Fruit fly (Drosophila melanogaster) whole organism, embryonic: ENCODE measurements around the gene mbm.

Experiments used
- ATbp ChIP-seq: fragments of 200-800 bp; sonication (Bioruptor generic); optimal IDR thresholded peaks from 2 replicates; lab custom pipeline; 2017; ENCODE audit warnings: missing biosample characterization, mild to moderate bottlenecking, missing genetic modification characterization, missing genetic modification reagents
- Antp ChIP-seq: fragments of 200-800 bp; sonication (Bioruptor generic); optimal IDR thresholded peaks from 3 replicates; lab custom pipeline; 2016; ENCODE audit warnings: missing biosample characterization, missing genetic modification characterization
- Awh ChIP-seq: fragments of 200-800 bp; sonication (Bioruptor generic); IDR thresholded peaks from 2 replicates; pipeline ENCODE4, ENCODE4 v1.3.6; 2022; ENCODE audit warnings: missing biosample characterization, missing genetic modification characterization
- CG10654 ChIP-seq: fragments of 200-800 bp; sonication (Bioruptor generic); optimal IDR thresholded peaks from 2 replicates; lab custom pipeline; 2016; ENCODE audit warnings: missing biosample characterization, missing genetic modification characterization
- CG1647 ChIP-seq: fragments of 200-800 bp; sonication (Bioruptor generic); optimal IDR thresholded peaks from 3 replicates; lab custom pipeline; 2016; ENCODE audit warnings: missing biosample characterization, missing genetic modification characterization
- CG17612 ChIP-seq: fragments of 200-800 bp; sonication (Bioruptor generic); IDR thresholded peaks from 2 replicates; pipeline ENCODE4 v1.3.6; 2022; ENCODE audit warnings: missing biosample characterization, missing genetic modification characterization
- CG3163 ChIP-seq: fragments of 200-800 bp; sonication (Bioruptor generic); optimal IDR thresholded peaks from 3 replicates; lab custom pipeline; 2016; ENCODE audit warnings: missing biosample characterization, missing genetic modification characterization
- CG3847 ChIP-seq: fragments of 200-800 bp; sonication (Bioruptor generic); IDR thresholded peaks from 2 replicates; pipeline ENCODE4 v1.3.6; 2022; ENCODE audit warnings: missing biosample characterization, missing genetic modification characterization
- CG4328 ChIP-seq: fragments of 200-800 bp; sonication (Bioruptor generic); optimal IDR thresholded peaks from 3 replicates; lab custom pipeline; 2017; ENCODE audit warnings: missing biosample characterization, missing genetic modification reagents, missing genetic modification characterization
- CG43689 ChIP-seq: fragments of 200-800 bp; sonication (Bioruptor generic); IDR thresholded peaks from 2 replicates; pipeline ENCODE4 v1.3.6; 2022; ENCODE audit warnings: missing biosample characterization, missing genetic modification characterization
- CG7372 ChIP-seq: fragments of 200-800 bp; sonication (Bioruptor generic); IDR thresholded peaks from 2 replicates; pipeline ENCODE4 v1.3.6; 2022; ENCODE audit warnings: missing biosample characterization, missing genetic modification characterization
- CG8359 ChIP-seq: fragments of 200-800 bp; sonication (Bioruptor generic); optimal IDR thresholded peaks from 2 replicates; lab custom pipeline; 2017; ENCODE audit warnings: missing biosample characterization, mild to moderate bottlenecking, missing genetic modification characterization, borderline replicate concordance
- CG8388 ChIP-seq: fragments of 200-800 bp; sonication (Bioruptor generic); optimal IDR thresholded peaks from 2 replicates; lab custom pipeline; 2019; ENCODE audit warnings: missing biosample characterization, mild to moderate bottlenecking, missing genetic modification characterization, moderate library complexity
- CG8478 ChIP-seq: fragments of >200 bp; optimal IDR thresholded peaks from 2 replicates; lab custom pipeline; 2018
- Dip2 ChIP-seq: fragments of 200-800 bp; sonication (Bioruptor generic); IDR thresholded peaks from 2 replicates; pipeline ENCODE4 v1.3.6; 2022; ENCODE audit warnings: missing biosample characterization, missing genetic modification characterization
- Doc3 ChIP-seq: fragments of 200-800 bp; sonication (Bioruptor generic); IDR thresholded peaks from 3 replicates; pipeline ENCODE4 v1.3.6; 2022; ENCODE audit warnings: missing biosample characterization, missing genetic modification characterization; ENCODE audit not compliant: partially characterized antibody
- Fer3 ChIP-seq: fragments of 200-800 bp; sonication (Bioruptor generic); optimal IDR thresholded peaks from 2 replicates; lab custom pipeline; 2018; ENCODE audit warnings: missing biosample characterization, mild to moderate bottlenecking, missing genetic modification characterization, moderate library complexity
- HLH3B ChIP-seq: fragments of 200-800 bp; sonication (Bioruptor generic); IDR thresholded peaks from 2 replicates; pipeline ENCODE4 v1.3.6; 2022; ENCODE audit warnings: missing biosample characterization, missing genetic modification characterization
- Hand ChIP-seq: fragments of 200-800 bp; sonication (Bioruptor generic); optimal IDR thresholded peaks from 2 replicates; lab custom pipeline; 2017; ENCODE audit warnings: mild to moderate bottlenecking, missing biosample characterization, missing genetic modification reagents, missing genetic modification characterization
- Lpt ChIP-seq: fragments of >200 bp; optimal IDR thresholded peaks from 2 replicates; lab custom pipeline; 2018; ENCODE audit warnings: missing biosample characterization, missing genetic modification characterization
- Optix ChIP-seq: fragments of 200-800 bp; sonication (Bioruptor generic); IDR thresholded peaks from 3 replicates; pipeline ENCODE4 v1.3.6; 2022; ENCODE audit warnings: missing biosample characterization, missing genetic modification characterization
- PHDP ChIP-seq: fragments of 200-800 bp; sonication (Bioruptor generic); optimal IDR thresholded peaks from 3 replicates; lab custom pipeline; 2018; ENCODE audit warnings: missing biosample characterization, mild to moderate bottlenecking, missing genetic modification characterization, moderate library complexity
- Sox100B ChIP-seq: fragments of 200-800 bp; sonication (Bioruptor generic); optimal IDR thresholded peaks from 3 replicates; lab custom pipeline; 2018; ENCODE audit warnings: missing biosample characterization, mild to moderate bottlenecking, missing genetic modification characterization
- Sry-δ ChIP-seq: fragments of 200-800 bp; sonication (Bioruptor generic); optimal IDR thresholded peaks from 2 replicates; lab custom pipeline; 2016; ENCODE audit warnings: missing biosample characterization, missing genetic modification characterization
- Taf1 ChIP-seq: fragments of 200-800 bp; sonication (Bioruptor generic); IDR thresholded peaks from 2 replicates; pipeline ENCODE4 v1.3.6; 2022; ENCODE audit warnings: missing biosample characterization, missing genetic modification characterization
- abd-A ChIP-seq: fragments of 200-800 bp; sonication (Bioruptor generic); optimal IDR thresholded peaks from 3 replicates; lab custom pipeline; 2019; ENCODE audit warnings: missing biosample characterization, mild to moderate bottlenecking, missing genetic modification characterization, moderate library complexity
- aop ChIP-seq: fragments of 200-800 bp; sonication (Bioruptor generic); IDR thresholded peaks from 2 replicates; pipeline ENCODE4 v1.3.6; 2022; ENCODE audit warnings: missing biosample characterization, missing genetic modification characterization
- ap ChIP-seq: fragments of 200-800 bp; sonication (Bioruptor generic); IDR thresholded peaks from 2 replicates; pipeline ENCODE4 v1.3.6; 2022; ENCODE audit warnings: missing biosample characterization, missing genetic modification characterization
- bcd ChIP-seq: fragments of 200-800 bp; sonication (Bioruptor generic); optimal IDR thresholded peaks from 2 replicates; lab custom pipeline; 2017; ENCODE audit warnings: missing biosample characterization, mild to moderate bottlenecking, missing genetic modification characterization
- corto ChIP-seq: fragments of 200-800 bp; sonication (Bioruptor generic); optimal IDR thresholded peaks from 2 replicates; lab custom pipeline; 2016; ENCODE audit warnings: missing biosample characterization, mild to moderate bottlenecking, missing genetic modification characterization, moderate library complexity
- en ChIP-seq: fragments of 200-800 bp; sonication (Bioruptor generic); optimal IDR thresholded peaks from 2 replicates; lab custom pipeline; 2016; ENCODE audit warnings: missing biosample characterization, missing genetic modification characterization
- esg ChIP-seq: fragments of 200-800 bp; sonication (Bioruptor generic); conservative IDR thresholded peaks from 2 replicates; pipeline ENCODE4 v1.3.6; 2022; ENCODE audit warnings: missing biosample characterization, missing genetic modification characterization
- eve ChIP-seq, 2 experiments: fragments of >200 bp; optimal IDR thresholded peaks; 2 replicates each; lab custom pipeline; 2017; ENCODE audit warnings: missing biosample characterization in 2 of 2, missing genetic modification characterization in 2 of 2
- fd102C ChIP-seq: fragments of 200-800 bp; sonication (Bioruptor generic); optimal IDR thresholded peaks from 2 replicates; lab custom pipeline; 2018; ENCODE audit warnings: missing biosample characterization, mild to moderate bottlenecking, missing genetic modification characterization, moderate library complexity
- fd64A ChIP-seq: fragments of 200-800 bp; sonication (Bioruptor generic); optimal IDR thresholded peaks from 3 replicates; lab custom pipeline; 2018; ENCODE audit warnings: missing biosample characterization, mild to moderate bottlenecking, missing genetic modification characterization
- gfzf ChIP-seq: fragments of 200-800 bp; sonication (Bioruptor generic); optimal IDR thresholded peaks from 2 replicates; lab custom pipeline; 2016; ENCODE audit warnings: missing biosample characterization, mild to moderate bottlenecking, missing genetic modification characterization, moderate library complexity
- hb ChIP-seq: fragments of 200-800 bp; sonication (Bioruptor generic); IDR thresholded peaks from 3 replicates; pipeline ENCODE4 v1.3.6; 2022; ENCODE audit warnings: missing biosample characterization, missing genetic modification characterization; ENCODE audit not compliant: partially characterized antibody
- her ChIP-seq: fragments of 200-800 bp; sonication (Bioruptor generic); optimal IDR thresholded peaks from 2 replicates; lab custom pipeline; 2016; ENCODE audit warnings: missing biosample characterization, missing genetic modification characterization
- hth ChIP-seq: fragments of >200 bp; optimal IDR thresholded peaks from 2 replicates; lab custom pipeline; 2017; ENCODE audit warnings: inconsistent platforms
- insv ChIP-seq, 2 experiments: fragments of 200-800 bp; sonication (Bioruptor generic); optimal IDR thresholded peaks; 3 replicates each; lab custom pipeline; 2016 to 2018; ENCODE audit warnings: missing biosample characterization in 2 of 2, missing genetic modification characterization in 2 of 2
- kah ChIP-seq: fragments of 200-800 bp; sonication (Bioruptor generic); optimal IDR thresholded peaks from 2 replicates; lab custom pipeline; 2018; ENCODE audit warnings: missing biosample characterization, mild to moderate bottlenecking, missing genetic modification characterization
- lab ChIP-seq: fragments of 200-800 bp; sonication (Bioruptor generic); optimal IDR thresholded peaks from 3 replicates; lab custom pipeline; 2017; ENCODE audit warnings: missing biosample characterization, missing genetic modification characterization, mild to moderate bottlenecking, moderate library complexity, missing genetic modification reagents
- lbe ChIP-seq: fragments of 200-800 bp; sonication (Bioruptor generic); optimal IDR thresholded peaks from 2 replicates; lab custom pipeline; 2016; ENCODE audit warnings: missing biosample characterization, mild to moderate bottlenecking, missing genetic modification characterization
- pan ChIP-seq, 4 experiments: fragments of >200 bp in 3 of 4; fragments of 200-800 bp in 1 of 4; sonication (Bioruptor generic) in 1 of 4; optimal IDR thresholded peaks in 3 of 4; IDR thresholded peaks in 1 of 4; 2 replicates each; pipeline versions ENCODE4 v1.3.6 to Lab custom; 2017 to 2022; ENCODE audit warnings: missing biosample characterization in 2 of 4, missing genetic modification characterization in 2 of 4, mixed read lengths in 1 of 4
- peb ChIP-seq: fragments of 200-800 bp; sonication (Bioruptor generic); IDR thresholded peaks from 2 replicates; pipeline ENCODE4 v1.3.6; 2022; ENCODE audit warnings: missing biosample characterization, missing genetic modification characterization
- row ChIP-seq: fragments of 200-800 bp; sonication (Bioruptor generic); IDR thresholded peaks from 3 replicates; pipeline ENCODE4 v1.3.6; 2022; ENCODE audit warnings: missing biosample characterization, missing genetic modification characterization
- schlank ChIP-seq: fragments of 200-800 bp; sonication (Bioruptor generic); optimal IDR thresholded peaks from 2 replicates; lab custom pipeline; 2018; ENCODE audit warnings: missing biosample characterization, mild to moderate bottlenecking, missing genetic modification characterization
- sens ChIP-seq: fragments of 200-800 bp; sonication (Bioruptor generic); peaks from one replicate; lab custom pipeline; 2016; ENCODE audit warnings: missing biosample characterization, missing genetic modification characterization
- sqz ChIP-seq: fragments of 200-800 bp; sonication (Bioruptor generic); optimal IDR thresholded peaks from 3 replicates; lab custom pipeline; 2018; ENCODE audit warnings: missing biosample characterization, mild to moderate bottlenecking, missing genetic modification characterization
- unc-4 ChIP-seq: fragments of 200-800 bp; sonication (Bioruptor generic); IDR thresholded peaks from 2 replicates; pipeline ENCODE4 v1.3.6; 2022; ENCODE audit warnings: missing biosample characterization, missing genetic modification characterization; ENCODE audit not compliant: partially characterized antibody
- zen2 ChIP-seq: fragments of 200-800 bp; sonication (Bioruptor generic); IDR thresholded peaks from 3 replicates; pipeline ENCODE4 v1.3.6; 2022; ENCODE audit warnings: missing biosample characterization, missing genetic modification characterization; ENCODE audit not compliant: partially characterized antibody

mbm gene

dm6 chr2L:286421-286820 is 12.9 kb upstream of the mbm start (continued):
- TF ChIP-seq Taf1 (GFP tag; lab: Robert Waterston, UW), result peak; percentile 75
- TF ChIP-seq gfzf, result no peak
- TF ChIP-seq aop, result peak; percentile 66
- TF ChIP-seq eve (GFP tag; optimal IDR thresholded peaks at IDR 0.05; lab: Kevin White, UChicago), result no peak
- no peak for TF ChIP-seq insv (GFP tag; optimal IDR thresholded peaks at IDR 0.05; lab: Kevin White, UChicago)
- TF ChIP-seq Lpt (GFP tag; lab: Kevin White, UChicago), result no peak
- no peak for TF ChIP-seq hth (lab: Kevin White, UChicago)
- TF ChIP-seq Optix, result peak; percentile 75
- no peak for TF ChIP-seq CG8388 (GFP tag; lab: Kevin White, UChicago)
- TF ChIP-seq CG7372 (GFP tag; lab: Robert Waterston, UW), result 0 out of 2 replicates have a peak, but pooled peaks have one; percentile 34
- TF ChIP-seq CG43689 (GFP tag; lab: Robert Waterston, UW), result no peak
- no peak for TF ChIP-seq sqz (GFP tag; lab: Kevin White, UChicago)
- TF ChIP-seq lbe (GFP tag; lab: Kevin White, UChicago), result peak; percentile 90
- no peak for TF ChIP-seq fd102C (GFP tag; lab: Kevin White, UChicago)
- TF ChIP-seq schlank (tag; lab: Kevin White, UChicago), result peak; percentile 82
- TF ChIP-seq lab, result peak; percentile 92
- TF ChIP-seq hb (GFP tag; lab: Robert Waterston, UW), result no peak
- no peak for TF ChIP-seq Sox100B (GFP tag; lab: Kevin White, UChicago)
- peak; percentile 39; the same call in 1 of the 2 replicates for TF ChIP-seq esg
- TF ChIP-seq pan (optimal IDR thresholded peaks at IDR 0.05; lab: Kevin White, UChicago), result no peak
- peak in 1 of 2 experiments; percentile 80 for TF ChIP-seq pan (GFP tag; optimal IDR thresholded peaks at IDR 0.05 in 1 of 2, IDR thresholded peaks at IDR 0.05 in 1 of 2)
- TF ChIP-seq CG1647, result peak; percentile 65
- TF ChIP-seq Doc3 (GFP tag; lab: Robert Waterston, UW), result no peak
- TF ChIP-seq unc-4 (GFP tag; lab: Robert Waterston, UW), result no peak
- no peak for TF ChIP-seq kah (GFP tag; lab: Kevin White, UChicago)
- no peak for TF ChIP-seq CG8478 (lab: Kevin White, UChicago)
- TF ChIP-seq CG17612 (GFP tag; lab: Robert Waterston, UW), result 0 out of 2 replicates have a peak, but pooled peaks have one; percentile 23
- TF ChIP-seq en (GFP tag; lab: Kevin White, UChicago), result peak; percentile 43
- TF ChIP-seq sens (GFP tag; lab: Kevin White, UChicago), result peak; percentile 88
- TF ChIP-seq CG10654 (GFP tag; lab: Kevin White, UChicago), result peak; percentile 26
- no peak for TF ChIP-seq Dip2 (GFP tag; lab: Robert Waterston, UW)
- no peak for TF ChIP-seq fd64A (GFP tag; lab: Kevin White, UChicago)
- TF ChIP-seq CG8359 (GFP tag; lab: Kevin White, UChicago), result no peak
- peak; percentile 87 for TF ChIP-seq her (GFP tag; lab: Kevin White, UChicago)
- TF ChIP-seq Awh (GFP tag; lab: Robert Waterston, UW), result peak; percentile 53; the same call in 1 of the 2 replicates
- peak; percentile 56 for TF ChIP-seq bcd (GFP tag; lab: Kevin White, UChicago)
- peak; percentile 79 for TF ChIP-seq CG3847 (GFP tag; lab: Robert Waterston, UW)
- no peak for TF ChIP-seq peb (GFP tag; lab: Robert Waterston, UW)
- TF ChIP-seq row (GFP tag; lab: Robert Waterston, UW), result peak; percentile 96
- TF ChIP-seq Antp (GFP tag; lab: Kevin White, UChicago), result peak; percentile 86
- peak; percentile 31 for TF ChIP-seq CG3163 (GFP tag; lab: Kevin White, UChicago)
- peak; percentile 31 for TF ChIP-seq Sry-δ (GFP tag; lab: Kevin White, UChicago)
- TF ChIP-seq Fer3 (tag; lab: Kevin White, UChicago), result peak; percentile 83
- TF ChIP-seq PHDP (tag; lab: Kevin White, UChicago), result peak; percentile 69
- peak; percentile 46 for TF ChIP-seq ap (GFP tag; lab: Robert Waterston, UW)
- TF ChIP-seq ATbp (GFP tag; lab: Kevin White, UChicago), result peak; percentile 45
- TF ChIP-seq HLH3B (GFP tag; lab: Robert Waterston, UW), result peak; percentile 61
- no peak for TF ChIP-seq zen2 (GFP tag; lab: Robert Waterston, UW)
- TF ChIP-seq Hand (GFP tag; lab: Kevin White, UChicago), result peak; percentile 53
- no peak for TF ChIP-seq abd-A (tag; lab: Kevin White, UChicago)
- peak; percentile 58 for TF ChIP-seq CG4328
- TF ChIP-seq corto, result peak; percentile 79
